Worm (Caenorhabditis elegans) whole organism, L4/young adult: ENCODE results near the gene F46F5.14.
"Not testable (repeated sequence)": the region's sequence is repeated elsewhere in the genome, so short reads cannot be mapped to it uniquely, and the experiment has no call there.

Experiments
- W03F9.2 ChIP-seq: fragments of 150-350 bp; optimal IDR thresholded peaks from 2 replicates; lab custom pipeline; 2014; ENCODE audit warnings: missing biosample characterization, missing genetic modification characterization
- dao-5 ChIP-seq: sonication (generic microtip); optimal IDR thresholded peaks from 2 replicates; lab custom pipeline; 2016; ENCODE audit warnings: missing genotype, missing genetic modification characterization, moderate library complexity, missing compliant biosample characterization
- him-1 ChIP-seq: sonication (generic microtip); optimal IDR thresholded peaks from 2 replicates; lab custom pipeline; 2016; ENCODE audit warnings: missing genotype, missing genetic modification reagents, missing genetic modification characterization, missing compliant biosample characterization

Gene F46F5.14

ce11 chrII:775033-775432, 24.8 kb upstream of the F46F5.14 start, which contains the start of gene Y39F10A.1:
Gene Y39F10A.1 (plus strand): TSS chrII:775333.
- TF ChIP-seq dao-5 (tag; lab: Kevin White, UChicago) = no peak

DNA sequence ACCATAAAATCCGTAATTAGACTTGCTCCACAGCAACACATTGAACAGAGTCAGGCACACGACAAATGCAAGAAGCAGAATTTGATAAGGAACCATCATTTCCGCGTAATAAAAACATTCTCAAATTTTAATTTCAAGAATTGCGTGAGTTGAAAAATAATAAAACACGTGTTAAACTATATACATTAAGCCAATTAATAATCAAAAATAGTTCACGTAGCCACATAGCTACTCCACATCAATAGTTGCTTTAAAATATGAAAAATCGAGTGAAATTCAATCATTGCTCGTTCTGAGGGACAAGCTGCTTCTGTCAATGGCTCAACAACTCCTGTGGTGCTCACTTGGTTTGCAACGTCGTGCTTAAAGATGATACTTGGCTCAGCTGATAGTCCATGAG, 16.9 kb upstream of the F46F5.14 start, which contains the start of gene Y39F10A.3:
Gene Y39F10A.3 (minus strand): TSS at position 101 of the 400 bp plus-strand sequence.
- TF ChIP-seq him-1 = no peak
- no peak for TF ChIP-seq W03F9.2 (tag; lab: Kevin White, UChicago)
- no peak for TF ChIP-seq dao-5 (tag; lab: Kevin White, UChicago)

- no peak for TF ChIP-seq W03F9.2 (tag; lab: Kevin White, UChicago)
- TF ChIP-seq dao-5 (tag; lab: Kevin White, UChicago) = no peak
- TF ChIP-seq him-1 = no peak
Measured at ce11 chrII:783532-783931, 16.3 kb upstream of the F46F5.14 start, which contains the start of gene Y39F10A.6. Gene Y39F10A.6 (minus strand): TSS chrII:783632.

- TF ChIP-seq W03F9.2 (tag; lab: Kevin White, UChicago) = no peak
- TF ChIP-seq dao-5 (tag; lab: Kevin White, UChicago) = no peak
- TF ChIP-seq him-1 = no peak
Measured at ce11 chrII:786938-787337, 12.9 kb upstream of the F46F5.14 start, which contains the start of gene F46F5.16. Gene F46F5.16 (plus strand): TSS chrII:787238.

DNA sequence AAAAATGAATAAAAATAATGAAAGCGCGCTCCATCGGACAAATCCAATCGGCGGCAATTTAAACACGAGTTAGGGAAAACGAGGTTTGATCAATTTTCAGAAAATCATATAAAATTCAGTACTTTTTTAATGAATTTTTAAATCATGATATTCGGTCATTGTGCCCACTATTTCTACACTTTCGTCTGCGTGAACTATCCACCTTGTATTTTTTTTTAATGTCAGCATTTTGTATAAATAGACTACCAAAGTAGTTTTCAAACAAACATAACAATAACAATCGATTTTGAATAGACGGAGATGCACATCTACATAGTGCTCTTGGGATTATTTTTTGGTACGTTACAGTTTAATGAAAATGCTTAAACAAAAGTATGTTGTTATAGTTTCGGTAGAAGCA, 11.7 kb upstream of the F46F5.14 start, which contains the start of gene F46F5.15:
Gene F46F5.15 (plus strand): TSS at position 301 of the 400 bp plus-strand sequence.
- TF ChIP-seq dao-5 (tag; lab: Kevin White, UChicago) (no peak), him-1 (no peak), W03F9.2 (tag; lab: Kevin White, UChicago) (no peak)

DNA sequence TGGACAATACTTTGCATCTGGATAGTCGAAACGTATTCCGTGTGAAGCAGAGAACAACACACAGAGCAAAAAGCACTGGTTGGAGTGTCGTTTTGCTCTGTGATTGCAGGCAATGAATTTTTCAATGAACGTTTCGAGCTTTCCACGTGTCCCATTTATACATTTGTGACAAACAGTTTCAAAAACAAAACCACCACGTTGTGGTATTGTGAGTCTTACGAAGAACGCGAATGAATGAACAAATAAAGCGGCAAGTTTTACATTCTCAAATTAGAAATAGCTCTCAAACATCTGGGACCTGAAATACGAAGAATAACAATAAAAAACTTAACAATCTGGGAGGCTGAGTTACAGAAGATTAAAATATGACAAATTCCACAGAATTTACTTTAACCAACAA, 8.0 kb upstream of the F46F5.14 start, which contains the start of gene F46F5.1:
Gene F46F5.1 (minus strand): TSS at position 101 of the 400 bp plus-strand sequence.
- TF ChIP-seq W03F9.2 (tag; lab: Kevin White, UChicago) (no peak), dao-5 (tag; lab: Kevin White, UChicago) (no peak), him-1 (no peak)

- TF ChIP-seq W03F9.2 (tag; lab: Kevin White, UChicago) (no peak), dao-5 (tag; lab: Kevin White, UChicago) (no peak), him-1 (no peak)
Measured at ce11 chrII:796916-797315, 2.9 kb upstream of the F46F5.14 start.

DNA sequence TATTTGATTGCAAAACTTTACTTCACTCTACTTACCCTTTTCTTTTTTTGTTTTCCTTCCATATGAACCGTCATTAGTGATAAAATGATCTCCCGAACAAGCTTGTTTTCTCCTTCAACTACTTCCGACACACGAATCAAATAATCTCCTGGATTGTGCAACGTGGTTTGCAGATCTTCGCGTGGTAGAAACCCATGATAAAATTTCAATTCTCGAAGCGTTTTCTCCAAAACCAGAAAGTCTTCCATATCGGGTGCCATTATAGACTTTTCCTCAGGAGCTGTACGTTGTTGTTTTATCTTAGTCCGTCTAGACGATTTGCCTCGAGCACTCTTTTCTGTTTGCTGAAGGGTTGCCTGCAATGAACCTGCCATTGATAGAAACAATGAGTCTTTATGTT, 2.4 kb upstream of the F46F5.14 start:
- TF ChIP-seq W03F9.2 (tag; lab: Kevin White, UChicago) (no peak), dao-5 (tag; lab: Kevin White, UChicago) (no peak), him-1 (no peak)

- TF ChIP-seq dao-5 (tag; lab: Kevin White, UChicago) = no peak
- TF ChIP-seq W03F9.2 (tag; lab: Kevin White, UChicago) = no peak
- no peak for TF ChIP-seq him-1
Measured at ce11 chrII:803009-803408, 3.2 kb downstream of the F46F5.14 start, which contains the start of gene F46F5.13. Gene F46F5.13 (plus strand): TSS chrII:803309.

ce11 chrII:808457-808856, 8.7 kb downstream of the F46F5.14 start, which contains the start of gene F46F5.11:
Gene F46F5.11 (plus strand): TSS chrII:808757.
- TF ChIP-seq W03F9.2 (tag; lab: Kevin White, UChicago) = no peak
- TF ChIP-seq dao-5 (tag; lab: Kevin White, UChicago) = no peak

ce11 chrII:812917-813316, 13.1 kb downstream of the F46F5.14 start, which contains the start of gene F46F5.5:
Gene F46F5.5 (minus strand): TSS chrII:813017.
- no peak for TF ChIP-seq dao-5 (tag; lab: Kevin White, UChicago)
- no peak for TF ChIP-seq W03F9.2 (tag; lab: Kevin White, UChicago)
- no peak for TF ChIP-seq him-1

DNA sequence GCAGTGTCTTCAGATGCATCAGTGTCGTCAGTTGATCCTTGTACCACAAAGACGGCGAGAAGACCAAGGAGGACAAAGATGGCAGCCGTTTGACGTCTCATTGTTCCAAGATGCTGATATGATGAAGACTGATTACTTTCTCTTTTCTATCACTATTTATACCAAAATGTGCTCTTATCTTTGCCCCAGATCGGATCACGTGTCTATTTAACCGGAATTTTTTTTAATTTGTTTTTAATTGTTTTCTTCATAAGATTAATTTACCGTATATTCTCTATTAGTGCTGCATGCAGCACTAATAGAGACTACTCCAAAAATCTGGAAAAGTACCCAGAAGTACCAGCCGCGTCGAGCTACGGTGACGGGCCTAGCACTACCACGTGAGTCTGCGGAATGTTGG, 14.9 kb downstream of the F46F5.14 start, which contains the start of gene msrp-3:
Gene msrp-3 (minus strand): TSS at position 101 of the 400 bp plus-strand sequence.
- TF ChIP-seq dao-5 (tag; lab: Kevin White, UChicago) (no peak), him-1 (no peak), W03F9.2 (tag; lab: Kevin White, UChicago) (no peak)

ce11 chrII:820519-820918, 20.7 kb downstream of the F46F5.14 start, which contains the start of gene F46F5.7:
Gene F46F5.7 (minus strand): TSS chrII:820619.
- no peak for TF ChIP-seq him-1
- no peak for TF ChIP-seq W03F9.2 (tag; lab: Kevin White, UChicago)
- no peak for TF ChIP-seq dao-5 (tag; lab: Kevin White, UChicago)

ce11 chrII:821514-821913, 21.7 kb downstream of the F46F5.14 start, which contains the start of gene F46F5.8:
Gene F46F5.8 (minus strand): TSS chrII:821614.
- TF ChIP-seq him-1 (no peak), dao-5 (tag; lab: Kevin White, UChicago) (no peak), W03F9.2 (tag; lab: Kevin White, UChicago) (no peak)

- not testable (repeated sequence) for TF ChIP-seq dao-5 (tag; lab: Kevin White, UChicago); W03F9.2 (tag; lab: Kevin White, UChicago); him-1
Measured at ce11 chrII:822730-823129, 22.9 kb downstream of the F46F5.14 start, which contains the start of gene msrp-4. Gene msrp-4 (minus strand): TSS chrII:822830.
